Worm (Caenorhabditis elegans) whole organism, mixed stage, embryonic: ENCODE results near the gene fezf-1.

Source experiments
- M03D4.4 ChIP-seq: sonication (generic microtip); optimal IDR thresholded peaks from 2 replicates; lab custom pipeline; 2017; ENCODE audit warnings: mild to moderate bottlenecking, missing genetic modification characterization, missing compliant biosample characterization
- bed-3 ChIP-seq: fragments of 200-800 bp; sonication (Bioruptor generic); optimal IDR thresholded peaks from 3 replicates; lab custom pipeline; 2018; ENCODE audit warnings: mild to moderate bottlenecking, missing genetic modification characterization, moderate library complexity, missing compliant biosample characterization
- ceh-43 ChIP-seq: fragments of 200-800 bp; sonication (Bioruptor generic); optimal IDR thresholded peaks from 2 replicates; lab custom pipeline; 2018; ENCODE audit warnings: mild to moderate bottlenecking, missing genetic modification characterization, moderate library complexity, missing compliant biosample characterization
- ces-1 ChIP-seq: fragments of 150-350 bp; optimal IDR thresholded peaks from 2 replicates; lab custom pipeline; 2014; ENCODE audit warnings: missing biosample characterization, missing genetic modification reagents, missing genetic modification characterization
- cnd-1 ChIP-seq: fragments of 200-800 bp; sonication (Bioruptor generic); optimal IDR thresholded peaks from 2 replicates; lab custom pipeline; 2018; ENCODE audit warnings: mild to moderate bottlenecking, missing genetic modification characterization, missing compliant biosample characterization
- drap-1 ChIP-seq: fragments of 200-800 bp; sonication (Bioruptor generic); optimal IDR thresholded peaks from 3 replicates; lab custom pipeline; 2018; ENCODE audit warnings: mild to moderate bottlenecking, missing genetic modification characterization, missing compliant biosample characterization
- elt-1 ChIP-seq: sonication (generic microtip); optimal IDR thresholded peaks from 2 replicates; lab custom pipeline; 2017; ENCODE audit warnings: missing genetic modification characterization, mild to moderate bottlenecking, missing compliant biosample characterization, antibody characterized with exemption, moderate library complexity, borderline replicate concordance; ENCODE audit not compliant: insufficient read depth
- flh-1 ChIP-seq: fragments of 200-800 bp; sonication (Bioruptor generic); optimal IDR thresholded peaks from 2 replicates; lab custom pipeline; 2018; ENCODE audit warnings: mild to moderate bottlenecking, missing genetic modification characterization, moderate library complexity, missing compliant biosample characterization
- ham-2 ChIP-seq: fragments of 200-800 bp; sonication (Bioruptor generic); optimal IDR thresholded peaks from 2 replicates; lab custom pipeline; 2018; ENCODE audit warnings: mild to moderate bottlenecking, missing genetic modification characterization, missing compliant biosample characterization
- hlh-1 ChIP-seq: fragments of 150-350 bp; optimal IDR thresholded peaks from 2 replicates; lab custom pipeline; 2014; ENCODE audit warnings: missing biosample characterization, missing genetic modification reagents, missing genetic modification characterization
- lin-13 ChIP-seq: fragments of 150-350 bp; optimal IDR thresholded peaks from 2 replicates; lab custom pipeline; 2014; ENCODE audit warnings: missing biosample characterization, missing genetic modification characterization
- lsy-2 ChIP-seq: fragments of 150-350 bp; optimal IDR thresholded peaks from 2 replicates; lab custom pipeline; 2014; ENCODE audit warnings: missing biosample characterization, missing genetic modification characterization
- mab-5 ChIP-seq: fragments of 150-350 bp; optimal IDR thresholded peaks from 2 replicates; lab custom pipeline; 2014; ENCODE audit warnings: missing biosample characterization, missing genetic modification characterization
- mls-2 ChIP-seq: sonication (generic microtip); optimal IDR thresholded peaks from 2 replicates; lab custom pipeline; 2016; ENCODE audit warnings: mild to moderate bottlenecking, missing genetic modification characterization, moderate library complexity, missing compliant biosample characterization
- nhr-12 ChIP-seq: fragments of 150-350 bp; optimal IDR thresholded peaks from 2 replicates; lab custom pipeline; 2014; ENCODE audit warnings: missing biosample characterization, missing genetic modification characterization
- nhr-2 ChIP-seq: fragments of 150-350 bp; optimal IDR thresholded peaks from 2 replicates; lab custom pipeline; 2014; ENCODE audit warnings: missing biosample characterization, missing genetic modification characterization
- nhr-237 ChIP-seq: fragments of 150-350 bp; optimal IDR thresholded peaks from 2 replicates; lab custom pipeline; 2014; ENCODE audit warnings: missing biosample characterization, missing genetic modification characterization
- nhr-28 ChIP-seq: fragments of 150-350 bp; optimal IDR thresholded peaks from 2 replicates; lab custom pipeline; 2014; ENCODE audit warnings: missing biosample characterization, missing genetic modification characterization
- pha-4 ChIP-seq: fragments of 150-350 bp; optimal IDR thresholded peaks from 2 replicates; lab custom pipeline; 2018; ENCODE audit warnings: missing biosample characterization, missing genetic modification reagents, missing genetic modification characterization
- sem-2 ChIP-seq: fragments of 200-800 bp; sonication (Bioruptor generic); optimal IDR thresholded peaks from 2 replicates; lab custom pipeline; 2018; ENCODE audit warnings: mild to moderate bottlenecking, missing genetic modification characterization, missing compliant biosample characterization
- snpc-4 ChIP-seq: fragments of 150-350 bp; optimal IDR thresholded peaks from 2 replicates; lab custom pipeline; 2014; ENCODE audit warnings: missing biosample characterization, missing genetic modification characterization
- sptf-1 ChIP-seq: sonication (generic microtip); optimal IDR thresholded peaks from 2 replicates; lab custom pipeline; 2017; ENCODE audit warnings: mild to moderate bottlenecking, missing genetic modification characterization, moderate library complexity, missing compliant biosample characterization
- tbx-8 ChIP-seq: fragments of 200-800 bp; sonication (Bioruptor generic); optimal IDR thresholded peaks from 2 replicates; lab custom pipeline; 2018; ENCODE audit warnings: mild to moderate bottlenecking, missing genetic modification characterization, moderate library complexity, missing compliant biosample characterization
- unc-120 ChIP-seq: sonication (generic microtip); optimal IDR thresholded peaks from 2 replicates; lab custom pipeline; 2017; ENCODE audit warnings: missing genetic modification characterization, missing compliant biosample characterization; ENCODE audit not compliant: poor library complexity, severe bottlenecking
- unc-39 ChIP-seq: fragments of 150-350 bp; optimal IDR thresholded peaks from 2 replicates; lab custom pipeline; 2014; ENCODE audit warnings: missing biosample characterization, missing genetic modification characterization
- unc-62 ChIP-seq: fragments of 150-350 bp; optimal IDR thresholded peaks from 2 replicates; lab custom pipeline; 2014; ENCODE audit warnings: missing biosample characterization, missing genetic modification reagents, missing genetic modification characterization
- zip-8 ChIP-seq: fragments of 150-350 bp; optimal IDR thresholded peaks from 2 replicates; lab custom pipeline; 2014; ENCODE audit warnings: missing biosample characterization, missing genetic modification characterization
- ztf-11 ChIP-seq: fragments of 150-350 bp; optimal IDR thresholded peaks from 2 replicates; lab custom pipeline; 2014; ENCODE audit warnings: missing biosample characterization, missing genetic modification characterization

The fezf-1 gene

DNA sequence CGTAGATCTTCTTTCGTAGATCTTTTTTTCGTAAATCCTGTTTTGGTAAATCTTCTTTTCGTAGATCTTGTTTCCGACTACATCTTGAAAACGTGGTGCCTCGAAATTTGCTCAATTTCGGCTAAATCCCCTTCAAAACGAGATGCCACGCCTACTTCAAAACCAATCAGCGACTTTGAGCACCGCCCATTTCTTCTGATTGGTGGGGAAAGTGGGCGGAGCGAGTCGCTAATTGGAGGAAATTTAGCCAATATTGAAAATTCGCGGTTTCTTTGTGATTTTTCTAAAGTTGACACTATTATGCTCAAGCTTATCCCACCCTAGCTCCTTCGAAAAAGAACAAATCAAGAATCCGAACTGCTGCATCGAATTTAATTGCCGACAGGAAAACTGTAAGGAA lies 21.7 kb downstream of the fezf-1 start:
- TF ChIP-seq cnd-1 (no peak), mls-2 (tag; lab: Kevin White, UChicago) (no peak), hlh-1 (no peak), ces-1 (no peak), sem-2 (no peak), unc-120 (no peak), bed-3 (GFP tag; lab: Kevin White, UChicago) (no peak), ceh-43 (GFP tag; lab: Kevin White, UChicago) (no peak), nhr-12 (no peak), sptf-1 (tag; lab: Kevin White, UChicago) (no peak), flh-1 (GFP tag; lab: Kevin White, UChicago) (no peak), M03D4.4 (tag; lab: Kevin White, UChicago) (no peak), nhr-237 (no peak), ztf-11 (tag; lab: Kevin White, UChicago) (no peak), nhr-2 (tag; lab: Kevin White, UChicago) (no peak), pha-4 (tag; lab: Kevin White, UChicago) (no peak), drap-1 (GFP tag; lab: Kevin White, UChicago) (no peak), snpc-4 (tag; lab: Kevin White, UChicago) (no peak)

DNA sequence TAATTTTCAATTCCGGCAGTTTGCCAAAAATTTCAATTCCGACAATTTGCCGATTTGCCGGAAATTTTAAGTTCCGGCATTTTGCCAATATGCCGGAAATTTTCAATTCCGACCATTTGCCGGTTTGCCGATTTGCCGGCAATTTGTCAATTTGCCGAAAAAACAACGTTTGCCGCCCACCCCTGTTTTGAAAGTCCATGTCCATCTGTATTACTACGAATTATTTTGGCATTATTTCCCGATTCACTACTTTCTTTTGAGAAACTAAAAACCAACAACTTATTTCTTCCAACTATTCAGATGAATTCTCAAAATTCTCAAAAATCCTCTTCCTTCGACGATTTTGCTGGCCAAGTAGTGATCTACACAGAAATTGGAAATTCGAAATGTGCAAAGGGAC lies 26.4 kb downstream of the fezf-1 start, which contains the start of gene Y45F10A.7:
Gene Y45F10A.7 (plus strand): TSS at position 301 of the 400 bp plus-strand sequence.
- TF ChIP-seq sem-2: no peak
- no peak for TF ChIP-seq drap-1 (GFP tag; lab: Kevin White, UChicago)
- no peak for TF ChIP-seq ham-2 (GFP tag; lab: Kevin White, UChicago)
- no peak for TF ChIP-seq nhr-28 (tag; lab: Kevin White, UChicago)
- no peak for TF ChIP-seq M03D4.4 (tag; lab: Kevin White, UChicago)
- no peak for TF ChIP-seq unc-39 (tag; lab: Kevin White, UChicago)
- no peak for TF ChIP-seq cnd-1
- TF ChIP-seq, all 35 proteins: peak for 0

- no peak for TF ChIP-seq elt-1
- TF ChIP-seq unc-62 (GFP tag; lab: Kevin White, UChicago): no peak
- TF ChIP-seq mab-5 (tag; lab: Kevin White, UChicago): no peak
- TF ChIP-seq nhr-28 (tag; lab: Kevin White, UChicago): no peak
Measured at ce11 chrIV:13493719-13494118, 27.8 kb downstream of the fezf-1 start.

DNA sequence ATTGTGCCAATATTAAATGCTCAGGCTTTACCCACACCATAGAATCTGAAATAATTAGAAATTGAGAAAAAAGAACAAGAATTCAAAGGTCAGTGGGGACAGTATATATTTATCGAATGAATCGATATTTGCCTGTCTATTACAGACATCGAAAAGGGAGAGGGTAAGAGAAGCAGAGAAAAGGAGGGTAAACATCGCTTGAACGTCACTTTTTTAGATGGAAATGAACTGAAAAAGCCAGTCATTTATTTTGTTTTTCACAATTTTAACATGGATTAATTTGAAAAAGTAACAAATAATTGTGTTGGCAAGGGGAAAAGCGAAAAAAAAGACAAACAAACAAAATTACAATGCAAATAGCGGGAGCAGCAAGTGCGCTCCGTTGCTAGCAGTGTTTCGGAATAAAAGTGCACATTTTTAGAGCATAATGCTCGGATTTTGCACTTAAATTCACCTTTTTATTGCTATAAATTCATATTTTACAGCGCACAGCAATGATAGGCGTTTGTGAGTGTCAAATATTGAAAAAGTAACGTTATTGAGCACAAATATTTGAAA lies 37.0 kb downstream of the fezf-1 start, which contains the start of gene tbc-9:
Gene tbc-9 (minus strand): TSS at position 51 of the 558 bp plus-strand sequence.
- TF ChIP-seq nhr-28 (tag; lab: Kevin White, UChicago) (no peak), elt-1 (no peak)
- TF ChIP-seq, all 35 proteins: peak for 0

DNA sequence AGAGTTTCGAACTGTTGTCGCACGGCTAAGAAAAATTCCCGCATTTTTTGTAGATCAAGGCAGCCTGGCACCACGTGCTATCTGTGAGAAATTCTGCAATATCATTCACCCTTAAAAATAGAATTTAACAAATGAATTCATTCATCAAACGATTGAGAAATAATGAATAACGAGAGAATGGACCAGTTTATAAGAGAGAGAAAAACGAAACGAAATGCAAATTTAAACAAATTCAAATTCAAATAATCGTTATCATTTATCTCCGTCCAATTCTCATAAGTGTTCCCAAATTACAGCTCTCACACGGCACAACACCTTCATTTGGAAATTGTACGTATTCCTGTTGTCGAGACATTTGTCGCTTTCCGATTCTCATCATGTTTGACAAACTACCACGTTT lies 39.2 kb downstream of the fezf-1 start, which contains the start of gene seld-1:
Gene seld-1 (plus strand): TSS at position 301 of the 400 bp plus-strand sequence.
- no peak for TF ChIP-seq elt-1
- no peak for TF ChIP-seq snpc-4 (tag; lab: Kevin White, UChicago)
- TF ChIP-seq unc-62 (GFP tag; lab: Kevin White, UChicago): no peak
- TF ChIP-seq cnd-1: no peak
- TF ChIP-seq nhr-28 (tag; lab: Kevin White, UChicago): no peak
- no peak for TF ChIP-seq zip-8 (tag; lab: Kevin White, UChicago)
- TF ChIP-seq M03D4.4 (tag; lab: Kevin White, UChicago): no peak

DNA sequence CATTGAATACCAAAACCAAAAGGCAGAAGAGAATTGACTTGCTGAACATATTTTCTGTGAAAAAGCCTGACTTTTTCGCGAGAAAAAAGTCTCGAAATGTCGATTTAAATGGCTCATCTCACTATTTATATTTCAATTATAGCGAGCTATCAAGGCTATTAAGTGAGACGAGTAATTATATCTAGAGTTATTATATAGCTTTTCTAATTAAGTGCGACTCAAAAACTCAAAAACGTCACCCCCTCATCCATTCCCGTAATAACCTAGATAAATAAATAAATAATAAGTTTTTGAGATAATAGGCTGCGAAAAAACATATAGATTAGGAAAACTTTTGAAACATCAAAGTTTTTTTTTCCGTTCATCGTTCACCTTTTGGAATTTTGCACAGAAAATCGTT lies 39.8 kb downstream of the fezf-1 start, which contains the start of gene nlp-17:
Gene nlp-17 (minus strand): TSS at position 101 of the 400 bp plus-strand sequence.
- no peak for TF ChIP-seq sptf-1 (tag; lab: Kevin White, UChicago)
- TF ChIP-seq elt-1: no peak
- TF ChIP-seq unc-39 (tag; lab: Kevin White, UChicago): no peak
- no peak for TF ChIP-seq lin-13
- TF ChIP-seq lsy-2: no peak
- no peak for TF ChIP-seq ham-2 (GFP tag; lab: Kevin White, UChicago)
- TF ChIP-seq zip-8 (tag; lab: Kevin White, UChicago): no peak
- TF ChIP-seq snpc-4 (tag; lab: Kevin White, UChicago): no peak

DNA sequence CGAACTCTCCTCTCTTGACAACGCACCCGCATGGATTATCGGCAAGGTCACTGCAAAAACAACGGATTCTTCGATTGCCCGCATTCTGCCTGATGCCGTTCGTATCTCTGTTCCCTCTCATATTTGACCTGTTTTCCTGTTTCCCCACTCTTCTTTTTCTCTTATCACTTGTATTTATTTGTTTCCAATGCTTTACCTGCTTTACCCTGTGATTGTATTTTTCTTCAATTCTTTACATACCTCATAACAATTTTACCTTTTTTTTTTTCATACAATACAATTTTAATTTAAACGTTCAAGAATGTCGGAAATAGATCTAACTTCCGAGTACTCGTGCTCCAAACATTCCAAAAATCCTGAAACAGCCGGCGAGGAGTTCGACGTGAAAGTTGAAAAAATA lies 43.0 kb downstream of the fezf-1 start, which contains the start of gene afmd-2:
Gene afmd-2 (plus strand): TSS at position 301 of the 400 bp plus-strand sequence.
- TF ChIP-seq ces-1 (no peak), sptf-1 (tag; lab: Kevin White, UChicago) (no peak), ztf-11 (tag; lab: Kevin White, UChicago) (no peak), tbx-8 (no peak)
- TF ChIP-seq, all 35 proteins: peak for 0
